Worm (Caenorhabditis elegans) whole organism, L4 larva: ENCODE results near the gene Y39A1A.9.
A peak's percentile ranks its signal among the peaks of the same experiment; 100 is the strongest.

Source experiments
- D1046.2 ChIP-seq: fragments of 200-800 bp; sonication (Bioruptor generic); IDR thresholded peaks from 2 replicates; pipeline ENCODE4 v1.3.6; 2022; ENCODE audit warnings: missing genetic modification characterization, missing compliant biosample characterization
- F37D6.2 ChIP-seq: sonication (generic microtip); optimal IDR thresholded peaks from 2 replicates; lab custom pipeline; 2016; ENCODE audit warnings: mild to moderate bottlenecking, missing genetic modification characterization, missing compliant biosample characterization
- F44E2.7 ChIP-seq: fragments of 200-800 bp; sonication (Bioruptor generic); IDR thresholded peaks from 2 replicates; pipeline ENCODE4 v2.1.2; 2022; ENCODE audit warnings: missing genetic modification characterization, missing compliant biosample characterization
- F49E8.2 ChIP-seq: sonication (generic microtip); optimal IDR thresholded peaks from 2 replicates; lab custom pipeline; 2016; ENCODE audit warnings: missing compliant biosample characterization, mild to moderate bottlenecking, missing genetic modification characterization, borderline replicate concordance
- T20F7.1 ChIP-seq: fragments of 200-800 bp; sonication (Bioruptor generic); optimal IDR thresholded peaks from 2 replicates; lab custom pipeline; 2018; ENCODE audit warnings: mild to moderate bottlenecking, missing genetic modification characterization, missing compliant biosample characterization
- Y105C5A.15 ChIP-seq: fragments of 200-800 bp; sonication (Bioruptor generic); IDR thresholded peaks from 2 replicates; pipeline ENCODE4 v1.3.6; 2022; ENCODE audit warnings: missing genetic modification characterization, missing compliant biosample characterization
- Y48G9A.11 ChIP-seq: fragments of 200-800 bp; sonication (Bioruptor generic); IDR thresholded peaks from 2 replicates; pipeline ENCODE4 v1.3.6; 2022; ENCODE audit warnings: missing genetic modification reagents, missing genetic modification characterization, missing compliant biosample characterization
- Y75B8A.6 ChIP-seq: fragments of 200-800 bp; sonication (Bioruptor generic); IDR thresholded peaks from 2 replicates; pipeline ENCODE4 v1.3.6; 2022; ENCODE audit warnings: missing genetic modification reagents, missing genetic modification characterization, missing compliant biosample characterization
- aha-1 ChIP-seq: fragments of 150-350 bp; peaks from one replicate; lab custom pipeline; 2014; ENCODE audit warnings: missing biosample characterization, missing genetic modification characterization
- ama-1 ChIP-seq: fragments of 150-350 bp; optimal IDR thresholded peaks from 2 replicates; lab custom pipeline; 2014; ENCODE audit warnings: inconsistent platforms, mixed read lengths
- arid-1 ChIP-seq: fragments of 200-800 bp; sonication (Bioruptor generic); conservative IDR thresholded peaks from 2 replicates; pipeline ENCODE4 v1.3.6; 2022; ENCODE audit warnings: missing genetic modification reagents, missing genetic modification characterization, missing compliant biosample characterization
- ceh-82 ChIP-seq: sonication (generic microtip); optimal IDR thresholded peaks from 2 replicates; lab custom pipeline; 2017; ENCODE audit warnings: missing biosample characterization, missing genetic modification characterization
- ces-1 ChIP-seq: fragments of 150-350 bp; sonication (generic microtip); optimal IDR thresholded peaks from 4 replicates; lab custom pipeline; 2014; ENCODE audit warnings: missing biosample characterization, missing genetic modification reagents, missing genetic modification characterization
- cey-2 ChIP-seq: sonication (generic microtip); optimal IDR thresholded peaks from 3 replicates; lab custom pipeline; 2017; ENCODE audit warnings: missing genetic modification characterization, mild to moderate bottlenecking, missing compliant biosample characterization, antibody characterized with exemption, borderline replicate concordance; ENCODE audit not compliant: insufficient read depth
- ctbp-1 ChIP-seq: fragments of 200-800 bp; sonication (Bioruptor generic); IDR thresholded peaks from 2 replicates; pipeline ENCODE4 v1.3.6; 2022; ENCODE audit warnings: missing genetic modification reagents, missing genetic modification characterization, missing compliant biosample characterization
- dmd-9 ChIP-seq: fragments of 200-800 bp; sonication (Bioruptor generic); IDR thresholded peaks from 2 replicates; pipeline ENCODE4 v1.3.6; 2022; ENCODE audit warnings: missing genetic modification reagents, missing genetic modification characterization, missing compliant biosample characterization
- duxl-1 ChIP-seq: sonication (generic microtip); optimal IDR thresholded peaks from 2 replicates; lab custom pipeline; 2016; ENCODE audit warnings: mild to moderate bottlenecking, missing genetic modification characterization, moderate library complexity, missing compliant biosample characterization; ENCODE audit not compliant: poor library complexity
- dve-1 ChIP-seq: sonication (generic microtip); optimal IDR thresholded peaks from 2 replicates; lab custom pipeline; 2017; ENCODE audit warnings: antibody characterized with exemption, mild to moderate bottlenecking, missing genetic modification characterization, missing compliant biosample characterization; ENCODE audit not compliant: insufficient read depth
- egl-27 ChIP-seq: sonication (generic microtip); optimal IDR thresholded peaks from 3 replicates; lab custom pipeline; 2017; ENCODE audit warnings: missing biosample characterization, missing genetic modification reagents, missing genetic modification characterization
- hlh-11 ChIP-seq: fragments of 200-800 bp; sonication (Bioruptor generic); optimal IDR thresholded peaks from 2 replicates; lab custom pipeline; 2018; ENCODE audit warnings: mild to moderate bottlenecking, missing genetic modification characterization, missing compliant biosample characterization
- hlh-30 ChIP-seq: sonication (generic microtip); optimal IDR thresholded peaks from 2 replicates; lab custom pipeline; 2017; ENCODE audit warnings: antibody characterized with exemption, mild to moderate bottlenecking, missing genetic modification characterization, missing compliant biosample characterization; ENCODE audit not compliant: insufficient read depth
- lim-7 ChIP-seq: fragments of 200-800 bp; sonication (Bioruptor generic); IDR thresholded peaks from 2 replicates; pipeline ENCODE4 v1.3.6; 2022; ENCODE audit warnings: missing genetic modification characterization, missing compliant biosample characterization
- lin-1 ChIP-seq: fragments of 200-800 bp; sonication (Bioruptor generic); IDR thresholded peaks from 2 replicates; pipeline ENCODE4 v1.3.6; 2022; ENCODE audit warnings: missing genetic modification reagents, missing genetic modification characterization, missing compliant biosample characterization
- lin-15B ChIP-seq: fragments of 150-350 bp; sonication (generic microtip); optimal IDR thresholded peaks from 3 replicates; lab custom pipeline; 2014; ENCODE audit warnings: missing biosample characterization, missing genetic modification characterization
- lin-38 ChIP-seq: fragments of 200-800 bp; sonication (Bioruptor generic); IDR thresholded peaks from 2 replicates; pipeline ENCODE4 v1.3.6; 2022; ENCODE audit warnings: missing genetic modification reagents, missing genetic modification characterization, missing compliant biosample characterization
- madf-5 ChIP-seq, 2 experiments: fragments of 200-800 bp; sonication (Bioruptor generic); IDR thresholded peaks; 2 replicates each; pipeline ENCODE4 v1.3.6; 2022; ENCODE audit warnings: missing compliant biosample characterization in 2 of 2, missing genetic modification characterization in 2 of 2
- madf-9 ChIP-seq: fragments of 200-800 bp; sonication (Bioruptor generic); conservative IDR thresholded peaks from 2 replicates; pipeline ENCODE4 v1.3.6; 2022; ENCODE audit warnings: missing genetic modification reagents, missing genetic modification characterization, missing compliant biosample characterization
- mdt-29 ChIP-seq: fragments of 200-800 bp; sonication (Bioruptor generic); IDR thresholded peaks from 2 replicates; pipeline ENCODE4 v1.3.6; 2022; ENCODE audit warnings: missing genetic modification reagents, missing genetic modification characterization, missing compliant biosample characterization
- mep-1 ChIP-seq: fragments of 150-350 bp; sonication (generic microtip); optimal IDR thresholded peaks from 3 replicates; lab custom pipeline; 2014; ENCODE audit warnings: missing biosample characterization, missing genetic modification characterization
- nhr-10 ChIP-seq: fragments of 150-350 bp; optimal IDR thresholded peaks from 2 replicates; lab custom pipeline; 2014; ENCODE audit warnings: missing biosample characterization, missing genetic modification characterization
- nhr-237 ChIP-seq: sonication (generic microtip); optimal IDR thresholded peaks from 2 replicates; lab custom pipeline; 2017; ENCODE audit warnings: missing biosample characterization, missing genetic modification characterization
- nhr-25 ChIP-seq: sonication (generic microtip); optimal IDR thresholded peaks from 2 replicates; lab custom pipeline; 2017; ENCODE audit warnings: missing genetic modification characterization, mild to moderate bottlenecking, missing compliant biosample characterization, antibody characterized with exemption, moderate library complexity, borderline replicate concordance; ENCODE audit not compliant: insufficient read depth
- nhr-42 ChIP-seq: fragments of 200-800 bp; sonication (Bioruptor generic); IDR thresholded peaks from 2 replicates; pipeline ENCODE4 v1.3.6; 2022; ENCODE audit warnings: missing genetic modification characterization, missing compliant biosample characterization
- nhr-48 ChIP-seq: sonication (generic microtip); optimal IDR thresholded peaks from 2 replicates; lab custom pipeline; 2016; ENCODE audit warnings: mild to moderate bottlenecking, missing genetic modification characterization, missing compliant biosample characterization
- nhr-6 ChIP-seq: fragments of 150-350 bp; optimal IDR thresholded peaks from 2 replicates; lab custom pipeline; 2014; ENCODE audit warnings: missing biosample characterization, missing genetic modification characterization
- nhr-76 ChIP-seq: fragments of 150-350 bp; optimal IDR thresholded peaks from 2 replicates; lab custom pipeline; 2014; ENCODE audit warnings: missing biosample characterization, missing genetic modification characterization
- nhr-77 ChIP-seq: fragments of 150-350 bp; optimal IDR thresholded peaks from 2 replicates; lab custom pipeline; 2014; ENCODE audit warnings: missing biosample characterization, missing genetic modification characterization
- pqm-1 ChIP-seq: sonication (generic microtip); optimal IDR thresholded peaks from 2 replicates; lab custom pipeline; 2017; ENCODE audit warnings: missing biosample characterization, missing genetic modification characterization
- saeg-2 ChIP-seq: fragments of 200-800 bp; sonication (Bioruptor generic); IDR thresholded peaks from 2 replicates; pipeline ENCODE4 v1.3.6; 2022; ENCODE audit warnings: missing genetic modification reagents, missing genetic modification characterization, missing compliant biosample characterization
- sdz-12 ChIP-seq: fragments of 200-800 bp; sonication (Bioruptor generic); optimal IDR thresholded peaks from 2 replicates; lab custom pipeline; 2018; ENCODE audit warnings: mild to moderate bottlenecking, missing genetic modification characterization, missing compliant biosample characterization
- set-16 ChIP-seq: fragments of 200-800 bp; sonication (Bioruptor generic); IDR thresholded peaks from 2 replicates; pipeline ENCODE4 v1.3.6; 2022; ENCODE audit warnings: missing genetic modification reagents, missing genetic modification characterization, missing compliant biosample characterization
- spr-3 ChIP-seq: fragments of 200-800 bp; sonication (Bioruptor generic); optimal IDR thresholded peaks from 2 replicates; lab custom pipeline; 2018; ENCODE audit warnings: mild to moderate bottlenecking, missing genetic modification characterization, missing compliant biosample characterization
- unc-130 ChIP-seq: sonication (generic microtip); optimal IDR thresholded peaks from 2 replicates; lab custom pipeline; 2016; ENCODE audit warnings: missing genetic modification reagents, missing genetic modification characterization, missing compliant biosample characterization
- unc-39 ChIP-seq: sonication (generic microtip); optimal IDR thresholded peaks from 2 replicates; lab custom pipeline; 2017; ENCODE audit warnings: missing biosample characterization, missing genetic modification characterization
- unc-62 ChIP-seq, 3 experiments: fragments of 150-350 bp in 1 of 3; sonication (generic microtip); optimal IDR thresholded peaks in 2 of 3; peaks in 1 of 3; 1 replicate in 1 of 3; 2 replicates in 2 of 3; lab custom pipeline; 2014 to 2017; ENCODE audit warnings: missing biosample characterization in 3 of 3, missing genetic modification characterization in 3 of 3, missing genetic modification reagents in 3 of 3, missing genotype in 1 of 3
- zag-1 ChIP-seq: fragments of 150-350 bp; optimal IDR thresholded peaks from 2 replicates; lab custom pipeline; 2014; ENCODE audit warnings: missing biosample characterization, missing genetic modification characterization
- zfp-2 ChIP-seq: sonication (generic microtip); optimal IDR thresholded peaks from 2 replicates; lab custom pipeline; 2016; ENCODE audit warnings: mild to moderate bottlenecking, missing genetic modification characterization, missing compliant biosample characterization
- zfp-3 ChIP-seq: fragments of 200-800 bp; sonication (Bioruptor generic); conservative IDR thresholded peaks from 2 replicates; pipeline ENCODE4 v1.3.6; 2022; ENCODE audit warnings: missing genetic modification reagents, missing genetic modification characterization, missing compliant biosample characterization
- zip-11 ChIP-seq: fragments of 200-800 bp; sonication (Bioruptor generic); IDR thresholded peaks from 2 replicates; pipeline ENCODE4 v1.3.6; 2022; ENCODE audit warnings: missing genetic modification characterization, missing compliant biosample characterization
- ztf-11 ChIP-seq: fragments of 150-350 bp; optimal IDR thresholded peaks from 2 replicates; lab custom pipeline; 2014; ENCODE audit warnings: missing biosample characterization, missing genetic modification characterization
- ztf-7 ChIP-seq: fragments of 150-350 bp; optimal IDR thresholded peaks from 2 replicates; lab custom pipeline; 2014; ENCODE audit warnings: missing biosample characterization, missing genetic modification characterization

Gene Y39A1A.9

DNA sequence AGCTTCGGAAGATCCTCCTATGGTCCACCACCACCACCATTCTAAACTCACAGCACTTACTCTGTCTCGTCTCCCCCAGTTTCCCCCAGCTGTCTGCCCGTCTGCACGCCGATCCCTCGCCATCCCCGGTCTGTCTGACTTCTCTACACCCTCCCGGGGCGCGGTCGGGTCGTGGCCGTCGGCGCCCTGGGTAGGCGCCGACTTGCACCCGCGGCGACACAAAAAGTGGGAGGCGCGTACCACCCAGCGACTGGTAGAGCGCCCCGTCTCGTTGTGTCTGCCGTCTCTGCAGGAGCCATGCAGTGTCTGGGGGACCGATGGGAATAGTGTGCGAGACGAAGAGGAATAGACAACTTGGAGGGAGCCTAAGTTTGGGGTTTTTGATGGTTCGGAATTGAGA, 733 bp upstream of the Y39A1A.9 start (continued):
- TF ChIP-seq nhr-6 (peak; percentile 93), saeg-2 (GFP tag; lab: Robert Waterston, UW) (peak; percentile 88), ztf-11 (tag; lab: Kevin White, UChicago) (no peak), set-16 (GFP tag; lab: Robert Waterston, UW) (peak; percentile 100), mep-1 (tag; lab: Kevin White, UChicago) (peak; percentile 94), F44E2.7 (GFP tag; lab: Robert Waterston, UW) (0 out of 2 replicates have a peak, but pooled peaks have one; percentile 27), cey-2 (tag; lab: Kevin White, UChicago) (no peak), spr-3 (GFP tag; lab: Kevin White, UChicago) (peak; percentile 76), F49E8.2 (tag; lab: Kevin White, UChicago) (no peak), zfp-2 (tag; lab: Kevin White, UChicago) (no peak), nhr-237 (tag; lab: Kevin White, UChicago) (no peak), ama-1 (lab: Kevin White, UChicago) (no peak), arid-1 (GFP tag; lab: Robert Waterston, UW) (peak; percentile 60; the same call in 1 of the 2 replicates), pqm-1 (tag; lab: Kevin White, UChicago) (no peak), duxl-1 (tag; lab: Kevin White, UChicago) (peak; percentile 70), Y105C5A.15 (0 out of 2 replicates have a peak, but pooled peaks have one; percentile 50), unc-62 (GFP tag; optimal IDR thresholded peaks at IDR 0.05 in 1 of 2; lab: Kevin White, UChicago) (peak in 1 of 2 experiments; percentile 97), unc-62 (tag; optimal IDR thresholded peaks at IDR 0.05; lab: Kevin White, UChicago) (no peak), unc-130 (GFP tag; lab: Kevin White, UChicago) (no peak), nhr-10 (peak; percentile 86), nhr-48 (tag; lab: Kevin White, UChicago) (peak; percentile 84), ctbp-1 (peak; percentile 93), Y48G9A.11 (GFP tag; lab: Robert Waterston, UW) (no peak), D1046.2 (GFP tag; lab: Robert Waterston, UW) (no peak), Y75B8A.6 (no peak), zip-11 (GFP tag; lab: Robert Waterston, UW) (0 out of 2 replicates have a peak, but pooled peaks have one; percentile 51), nhr-77 (tag; lab: Kevin White, UChicago) (peak; percentile 50), F37D6.2 (tag; lab: Kevin White, UChicago) (peak; percentile 81), hlh-11 (tag; lab: Kevin White, UChicago) (peak; percentile 97), aha-1 (peak; percentile 99), lin-1 (peak; percentile 64; the same call in 1 of the 2 replicates), ztf-7 (no peak), zag-1 (no peak), lin-15B (tag; lab: Kevin White, UChicago) (no peak), T20F7.1 (GFP tag; lab: Kevin White, UChicago) (no peak), zfp-3 (GFP tag; lab: Robert Waterston, UW) (no peak), nhr-25 (tag; lab: Kevin White, UChicago) (peak; percentile 81), dmd-9 (GFP tag; lab: Robert Waterston, UW) (peak; percentile 41; the same call in 1 of the 2 replicates), lin-38 (GFP tag; lab: Robert Waterston, UW) (peak; percentile 70), nhr-42 (GFP tag; lab: Robert Waterston, UW) (peak; percentile 82), egl-27 (tag; lab: Kevin White, UChicago) (no peak), unc-39 (tag; lab: Kevin White, UChicago) (no peak), sdz-12 (no peak), madf-9 (GFP tag; lab: Robert Waterston, UW) (peak; percentile 54; the same call in 1 of the 2 replicates), nhr-76 (tag; lab: Kevin White, UChicago) (no peak), dve-1 (tag; lab: Kevin White, UChicago) (peak; percentile 93), ceh-82 (tag; lab: Kevin White, UChicago) (no peak), ces-1 (GFP tag; lab: Kevin White, UChicago) (no peak), hlh-30 (tag; lab: Kevin White, UChicago) (peak; percentile 84), mdt-29 (GFP tag; lab: Robert Waterston, UW) (no peak), lim-7 (GFP tag; lab: Robert Waterston, UW) (no peak), madf-5 (GFP tag; IDR thresholded peaks at IDR 0.05; lab: Robert Waterston, UW) (no peak)
